Worm (Caenorhabditis elegans) whole organism, L2 larva: ENCODE measurements around the gene samp-1.

Experiments used
- ZK546.5 ChIP-seq: sonication (generic microtip); optimal IDR thresholded peaks from 2 replicates; lab custom pipeline; 2017; ENCODE audit warnings: missing biosample characterization, missing genetic modification characterization
- ama-1 ChIP-seq: fragments of 150-350 bp; optimal IDR thresholded peaks from 2 replicates; lab custom pipeline; 2018; ENCODE audit warnings: inconsistent platforms
- lin-13 ChIP-seq: fragments of 150-350 bp; optimal IDR thresholded peaks from 2 replicates; lab custom pipeline; 2014; ENCODE audit warnings: missing biosample characterization, missing genetic modification reagents, missing genetic modification characterization
- lsy-2 ChIP-seq, 2 experiments: fragments of 150-350 bp in 1 of 2; sonication (generic microtip) in 1 of 2; optimal IDR thresholded peaks; 2 replicates each; lab custom pipeline; 2014 to 2017; ENCODE audit warnings: missing biosample characterization in 2 of 2, missing genetic modification characterization in 2 of 2
- nhr-11 ChIP-seq: fragments of 150-350 bp; optimal IDR thresholded peaks from 2 replicates; lab custom pipeline; 2014; ENCODE audit warnings: missing biosample characterization, missing genetic modification characterization
- nhr-237 ChIP-seq: fragments of 150-350 bp; optimal IDR thresholded peaks from 2 replicates; lab custom pipeline; 2014; ENCODE audit warnings: missing biosample characterization, missing genetic modification characterization
- skn-1 ChIP-seq: sonication (generic microtip); optimal IDR thresholded peaks from 2 replicates; lab custom pipeline; 2017; ENCODE audit warnings: missing biosample characterization, missing genetic modification characterization
- snpc-4 ChIP-seq: fragments of 150-350 bp; optimal IDR thresholded peaks from 2 replicates; lab custom pipeline; 2014; ENCODE audit warnings: missing biosample characterization, missing genetic modification characterization
- unc-62 ChIP-seq: fragments of 150-350 bp; optimal IDR thresholded peaks from 2 replicates; lab custom pipeline; 2014; ENCODE audit warnings: missing biosample characterization, missing genetic modification reagents, missing genetic modification characterization
- ztf-4 ChIP-seq: fragments of 150-350 bp; optimal IDR thresholded peaks from 2 replicates; lab custom pipeline; 2014; ENCODE audit warnings: missing biosample characterization, missing genetic modification characterization

ce11 chrII:11293433-11293832 lies 9.3 kb upstream of the samp-1 start, which contains the start of gene C47G2.4:
- TF ChIP-seq snpc-4 (tag; lab: Kevin White, UChicago) = peak; percentile 12
- TF ChIP-seq ztf-4 (tag; lab: Kevin White, UChicago) = peak; percentile 53
- peak; percentile 37 to 79 for TF ChIP-seq lsy-2 (tag; optimal IDR thresholded peaks at IDR 0.05; lab: Kevin White, UChicago)
- no peak for TF ChIP-seq ZK546.5 (tag; lab: Kevin White, UChicago)
- peak; percentile 79 for TF ChIP-seq lin-13
- TF ChIP-seq ama-1 (lab: Kevin White, UChicago) = no peak
- no peak for TF ChIP-seq nhr-237 (tag; lab: Kevin White, UChicago)
- no peak for TF ChIP-seq unc-62
- TF ChIP-seq skn-1 (tag; lab: Kevin White, UChicago) = no peak
- TF ChIP-seq nhr-11 (tag; lab: Kevin White, UChicago) = no peak
